Worm (Caenorhabditis elegans): ENCODE measurements around the gene zipt-9.

DNA sequence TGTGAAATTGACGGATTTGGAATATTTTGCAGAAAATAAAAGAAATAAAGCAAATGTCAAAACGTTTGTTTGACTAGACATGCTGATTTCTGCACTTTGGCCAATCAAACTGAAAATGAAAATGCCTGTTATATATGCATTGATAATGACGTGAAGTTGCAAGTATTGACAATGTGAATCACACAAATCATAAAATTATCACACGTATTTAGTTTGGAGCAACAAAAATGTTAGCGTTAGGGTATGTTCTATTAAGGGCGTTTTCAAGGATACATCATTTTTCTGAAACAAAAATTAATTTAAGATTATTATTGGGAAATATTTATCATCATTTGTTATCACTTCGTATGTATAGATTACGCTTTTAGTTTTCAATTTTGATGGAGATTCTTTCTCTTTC lies 36.7 kb upstream of the zipt-9 start, which contains the start of gene cld-9:
- TF ChIP-seq ama-1 (optimal IDR thresholded peaks at IDR 0.05): no peak
- no peak for TF ChIP-seq flt-1 (GFP tag; IDR thresholded peaks at IDR 0.05)
- no peak for TF ChIP-seq pes-1 (GFP tag; IDR thresholded peaks at IDR 0.05)
- TF ChIP-seq ceh-36 (tag; optimal IDR thresholded peaks at IDR 0.05): no peak
- TF ChIP-seq tbx-11 (GFP tag; IDR thresholded peaks at IDR 0.05): no peak
